Fruit fly (Drosophila melanogaster) Kc167 (cell line): Measurements from ENCODE around the gene Grik.

Experiments
- h ChIP-seq: fragments of >200 bp; optimal IDR thresholded peaks from 3 replicates; lab custom pipeline; 2018; ENCODE audit warnings: missing external identifiers
- psq ChIP-seq: fragments of >200 bp; optimal IDR thresholded peaks from 2 replicates; lab custom pipeline; 2017; ENCODE audit warnings: missing external identifiers
- ttk ChIP-seq: sonication (Bioruptor generic); optimal IDR thresholded peaks from 2 replicates; lab custom pipeline; 2017; ENCODE audit warnings: missing external identifiers

DNA sequence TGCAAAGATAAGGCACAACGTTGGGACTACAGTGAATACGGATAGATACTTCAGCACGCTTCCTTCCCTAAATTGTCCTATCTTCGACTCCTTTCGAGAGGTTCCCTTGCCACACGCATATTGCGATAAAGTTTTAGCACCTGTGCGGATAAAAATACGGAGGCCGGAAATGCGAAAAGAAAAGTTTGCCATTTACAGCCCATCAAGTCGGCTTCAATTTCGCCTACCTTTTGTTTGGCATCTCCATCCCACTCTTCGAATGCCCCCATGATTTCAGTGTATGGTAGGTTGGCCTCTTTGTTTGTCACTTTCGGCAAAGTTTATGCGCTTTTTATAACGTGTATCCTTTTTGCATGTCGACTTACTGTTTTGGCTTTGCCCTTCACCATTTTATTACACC is 25.1 kb upstream of the Grik start:
- TF ChIP-seq ttk (lab: Kevin White, UChicago) (no peak), h (no peak), psq (lab: Kevin White, UChicago) (no peak)
